Fruit fly (Drosophila melanogaster): ENCODE data around the gene CG12229.

The CG12229 gene

DNA sequence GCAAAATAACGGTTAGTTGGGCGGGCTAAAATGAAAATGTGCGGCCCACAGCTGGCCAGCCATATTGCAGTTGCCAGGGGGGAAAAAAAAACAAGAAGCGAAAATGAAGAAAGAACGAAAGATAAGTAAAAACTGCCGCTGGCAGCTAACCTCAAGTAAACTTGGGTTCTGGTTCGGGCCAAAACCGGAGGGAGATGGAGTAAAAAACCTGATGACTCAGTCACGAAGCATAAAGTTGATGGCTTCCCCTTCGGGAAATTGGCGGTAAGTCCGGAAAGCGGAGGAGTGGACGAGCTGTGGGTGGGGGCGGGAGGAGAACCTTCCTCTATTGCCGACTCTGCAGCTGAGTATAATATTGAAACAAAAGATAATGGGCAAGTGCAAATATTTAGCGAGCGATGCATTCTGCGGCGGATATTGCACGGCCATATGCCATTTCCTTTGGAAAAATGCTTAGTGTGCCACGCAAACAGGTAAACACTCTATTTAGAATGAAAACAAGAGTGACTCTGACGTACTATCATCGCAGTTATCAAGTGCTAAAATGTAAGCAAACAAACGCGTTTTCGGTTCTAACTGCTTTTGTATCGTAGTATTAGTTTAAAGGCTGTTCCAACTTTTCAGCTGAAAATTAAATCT lies 17.0 kb downstream of the CG12229 start (continued):
- TF ChIP-seq CG1603 (tag; optimal IDR thresholded peaks at IDR 0.05) (peak; percentile 27), ac (GFP tag; optimal IDR thresholded peaks at IDR 0.05) (peak; percentile 58), CG12299 (tag; optimal IDR thresholded peaks at IDR 0.05) (no peak), Drgx (GFP tag; IDR thresholded peaks at IDR 0.05) (0 out of 2 replicates have a peak, but pooled peaks have one; percentile 32), CG7271 (tag; optimal IDR thresholded peaks at IDR 0.05) (peak; percentile 56), tll (GFP tag; optimal IDR thresholded peaks at IDR 0.05) (peak in 1 of 2 experiments; percentile 61), sens (GFP tag) (peak; percentile 30), CG2678 (tag; optimal IDR thresholded peaks at IDR 0.05) (peak; percentile 9), CG1233 (GFP tag; optimal IDR thresholded peaks at IDR 0.05) (no peak), Xbp1 (GFP tag; optimal IDR thresholded peaks at IDR 0.05) (no peak), CG11723 (GFP tag; optimal IDR thresholded peaks at IDR 0.05) (no peak), org-1 (GFP tag; optimal IDR thresholded peaks at IDR 0.05) (peak; percentile 11), CG12071 (GFP tag; optimal IDR thresholded peaks at IDR 0.05) (no peak)

DNA sequence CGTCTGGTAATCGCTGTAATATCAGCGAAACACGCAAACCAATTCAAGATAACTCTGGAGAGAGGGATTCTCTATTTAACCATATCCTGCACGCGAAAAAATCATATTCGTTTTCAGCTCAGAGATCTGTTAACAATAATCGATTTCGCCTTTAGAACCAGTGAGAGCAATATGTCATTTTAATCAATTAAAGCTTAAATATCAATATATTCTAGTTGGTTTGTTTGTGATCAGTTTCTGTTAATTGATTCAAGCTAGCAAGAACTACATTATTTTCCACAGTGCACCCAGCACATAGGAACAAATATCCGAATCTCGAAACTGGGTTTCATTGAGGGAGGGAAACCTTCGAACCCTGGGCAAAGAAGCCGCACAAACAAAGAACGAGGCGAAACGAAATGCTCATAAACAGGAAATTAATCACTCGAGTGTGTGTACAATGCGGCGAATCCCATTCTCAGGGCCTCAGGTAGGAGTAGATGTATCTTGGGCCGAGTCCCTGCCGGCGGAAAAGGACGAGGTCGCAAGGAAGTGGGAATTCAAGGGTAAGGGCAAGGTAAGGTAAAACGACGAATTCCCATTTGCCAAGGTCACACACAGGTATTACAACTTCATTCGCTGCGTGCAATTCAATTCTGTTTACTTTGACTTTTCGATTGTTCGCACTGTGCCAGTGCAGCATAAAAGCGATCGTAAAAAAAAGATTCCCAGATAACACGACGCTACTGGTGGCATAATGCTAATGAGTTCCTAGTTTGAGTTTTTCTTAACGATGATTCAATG lies 20.1 kb downstream of the CG12229 start:
- TF ChIP-seq CG18619 (GFP tag; optimal IDR thresholded peaks at IDR 0.05) = peak; percentile 12
- TF ChIP-seq btn (GFP tag; optimal IDR thresholded peaks at IDR 0.05) = no peak
- peak; percentile 7 for TF ChIP-seq slp2 (GFP tag; optimal IDR thresholded peaks at IDR 0.05)
- peak; percentile 13 for TF ChIP-seq ind (GFP tag; optimal IDR thresholded peaks at IDR 0.05)
- TF ChIP-seq Optix (GFP tag; IDR thresholded peaks at IDR 0.05) = peak; percentile 35; the same call in 1 of the 3 replicates
- TF ChIP-seq phol (tag; optimal IDR thresholded peaks at IDR 0.05) = peak; percentile 66
- peak; percentile 64 for TF ChIP-seq kni (GFP tag; optimal IDR thresholded peaks at IDR 0.05)
- no peak for TF ChIP-seq tap (tag; optimal IDR thresholded peaks at IDR 0.05)
- TF ChIP-seq CG30403 (GFP tag; optimal IDR thresholded peaks at IDR 0.05) = peak; percentile 39
- 0 out of 3 replicates have a peak, but pooled peaks have one; percentile 9 for TF ChIP-seq Mrtf (GFP tag; IDR thresholded peaks at IDR 0.05)
- peak; percentile 23 to 49 for TF ChIP-seq Pdp1 (GFP tag; optimal IDR thresholded peaks at IDR 0.05)
- 0 out of 3 replicates have a peak, but pooled peaks have one; percentile 17 for TF ChIP-seq dysf (GFP tag; IDR thresholded peaks at IDR 0.05)
- peak; percentile 69 for TF ChIP-seq CG2202 (tag; optimal IDR thresholded peaks at IDR 0.05)
- TF ChIP-seq Dbx (GFP tag; IDR thresholded peaks at IDR 0.05) = 0 out of 3 replicates have a peak, but pooled peaks have one; percentile 10
- TF ChIP-seq CG10267 (tag; optimal IDR thresholded peaks at IDR 0.05) = peak; percentile 75
- no peak for TF ChIP-seq CG14014 (GFP tag; IDR thresholded peaks at IDR 0.05)
- no peak for TF ChIP-seq so (GFP tag; IDR thresholded peaks at IDR 0.05)
- no peak for TF ChIP-seq disco-r (GFP tag; optimal IDR thresholded peaks at IDR 0.05)
- peak; percentile 44 for TF ChIP-seq CG33557 (GFP tag; optimal IDR thresholded peaks at IDR 0.05)
- peak; percentile 61; the same call in 1 of the 3 replicates for TF ChIP-seq zfh1 (GFP tag; IDR thresholded peaks at IDR 0.05)
- TF ChIP-seq CG7745 (tag; optimal IDR thresholded peaks at IDR 0.05) = peak; percentile 2
- peak in 1 of 2 experiments; percentile 98 for TF ChIP-seq tll (GFP tag; optimal IDR thresholded peaks at IDR 0.05)
- no peak for TF ChIP-seq CG6272 (GFP tag; IDR thresholded peaks at IDR 0.05)
- peak; percentile 43 for TF ChIP-seq CG12155 (GFP tag; optimal IDR thresholded peaks at IDR 0.05)
- TF ChIP-seq CG18011 (GFP tag; optimal IDR thresholded peaks at IDR 0.05) = no peak
- TF ChIP-seq CG8388 (GFP tag; optimal IDR thresholded peaks at IDR 0.05) = peak; percentile 43
- no peak for TF ChIP-seq prd (optimal IDR thresholded peaks at IDR 0.05)
- peak; percentile 85 for TF ChIP-seq prd (GFP tag; IDR thresholded peaks at IDR 0.05)
- peak; percentile 57; the same call in 1 of the 3 replicates for TF ChIP-seq row (GFP tag; IDR thresholded peaks at IDR 0.05)
- TF ChIP-seq seq (GFP tag; IDR thresholded peaks at IDR 0.05) = no peak
- peak; percentile 47 for TF ChIP-seq CoRest (tag; optimal IDR thresholded peaks at IDR 0.05)
- peak; percentile 90 for TF ChIP-seq dmrt11E (tag; optimal IDR thresholded peaks at IDR 0.05)
- no peak for TF ChIP-seq grn (GFP tag; optimal IDR thresholded peaks at IDR 0.05)
- TF ChIP-seq CG14860 (GFP tag; IDR thresholded peaks at IDR 0.05; ENCODE audit: partially characterized antibody) = no peak
- TF ChIP-seq Jarid2 (GFP tag; optimal IDR thresholded peaks at IDR 0.05) = no peak
